Fruit fly (Drosophila melanogaster): ENCODE results near the gene TrxT.
A peak's percentile ranks its signal among the peaks of the same experiment; 100 is the strongest.

The TrxT gene

dm6 chrX:5311838-5312339, at the start of gene TrxT, which contains the start of gene dhd:
Gene TrxT, minus strand, starts transcription at chrX:5311888.
Gene dhd, plus strand, starts transcription at chrX:5312171.
- TF ChIP-seq peb (GFP tag; IDR thresholded peaks at IDR 0.05) (0 out of 2 replicates have a peak, but pooled peaks have one; percentile 16), CG14667 (GFP tag; IDR thresholded peaks at IDR 0.05) (no peak), hkb (optimal IDR thresholded peaks at IDR 0.05) (no peak), hkb (GFP tag; IDR thresholded peaks at IDR 0.05) (peak; percentile 40; the same call in 1 of the 2 replicates), bcd (GFP tag; optimal IDR thresholded peaks at IDR 0.05) (peak; percentile 51), mam (GFP tag; optimal IDR thresholded peaks at IDR 0.05) (peak; percentile 22), seq (GFP tag; IDR thresholded peaks at IDR 0.05) (no peak), CG9437 (GFP tag; optimal IDR thresholded peaks at IDR 0.05) (no peak), CG6854 (GFP tag; optimal IDR thresholded peaks at IDR 0.05) (no peak), gfzf (GFP tag; optimal IDR thresholded peaks at IDR 0.05) (peak; percentile 3), CG8924 (tag; optimal IDR thresholded peaks at IDR 0.05) (no peak), Dip2 (GFP tag; IDR thresholded peaks at IDR 0.05) (no peak), stwl (tag; optimal IDR thresholded peaks at IDR 0.05) (peak; percentile 85), CG8290 (GFP tag; optimal IDR thresholded peaks at IDR 0.05) (peak; percentile 81), CG8290 (tag; optimal IDR thresholded peaks at IDR 0.05) (peak; percentile 72 to 93), Chrac-16 (GFP tag; optimal IDR thresholded peaks at IDR 0.05) (no peak), CG13287 (GFP tag; IDR thresholded peaks at IDR 0.05; ENCODE audit: partially characterized antibody) (peak; percentile 77), Hr51 (GFP tag; optimal IDR thresholded peaks at IDR 0.05) (no peak), CG6272 (GFP tag; IDR thresholded peaks at IDR 0.05) (peak; percentile 17; the same call in 1 of the 2 replicates), pb (GFP tag; optimal IDR thresholded peaks at IDR 0.05) (peak; percentile 19), CG2129 (GFP tag; IDR thresholded peaks at IDR 0.05; ENCODE audit: partially characterized antibody) (no peak), D19A (tag; optimal IDR thresholded peaks at IDR 0.05) (no peak), gsb-n (tag; optimal IDR thresholded peaks at IDR 0.05) (no peak), CG10321 (GFP tag; IDR thresholded peaks at IDR 0.05) (no peak), HLH4C (GFP tag; IDR thresholded peaks at IDR 0.05; ENCODE audit: partially characterized antibody) (peak; percentile 63; the same call in 2 of the 3 replicates), CoRest (tag; optimal IDR thresholded peaks at IDR 0.05) (peak; percentile 77), CG6254 (GFP tag; optimal IDR thresholded peaks at IDR 0.05) (peak; percentile 34), Stat92E (GFP tag; optimal IDR thresholded peaks at IDR 0.05) (no peak), Camta (GFP tag; optimal IDR thresholded peaks at IDR 0.05) (peak; percentile 3), CG4617 (GFP tag; optimal IDR thresholded peaks at IDR 0.05; ENCODE audit: borderline replicate concordance) (no peak), al (GFP tag; IDR thresholded peaks at IDR 0.05) (no peak), CG34422 (GFP tag; IDR thresholded peaks at IDR 0.05) (peak; percentile 45; the same call in 1 of the 3 replicates), Med (GFP tag) (peak; percentile 93), amos (GFP tag; IDR thresholded peaks at IDR 0.05; ENCODE audit: partially characterized antibody) (peak; percentile 54; the same call in 1 of the 2 replicates), C15 (GFP tag; IDR thresholded peaks at IDR 0.05) (no peak), fd102C (GFP tag; optimal IDR thresholded peaks at IDR 0.05) (no peak), nmo (GFP tag; optimal IDR thresholded peaks at IDR 0.05) (peak; percentile 46), Eip74EF (GFP tag; optimal IDR thresholded peaks at IDR 0.05) (no peak), Ets97D (GFP tag; optimal IDR thresholded peaks at IDR 0.05) (peak; percentile 96), CG15514 (GFP tag; optimal IDR thresholded peaks at IDR 0.05) (peak; percentile 62), fru (optimal IDR thresholded peaks at IDR 0.05) (no peak), Fer1 (GFP tag; optimal IDR thresholded peaks at IDR 0.05) (peak; percentile 50), E2f1 (GFP tag; IDR thresholded peaks at IDR 0.05) (peak; percentile 69), pho (GFP tag; optimal IDR thresholded peaks at IDR 0.05) (peak; percentile 17), CG4707 (GFP tag; optimal IDR thresholded peaks at IDR 0.05) (peak; percentile 6), hbn (GFP tag; IDR thresholded peaks at IDR 0.05; ENCODE audit: partially characterized antibody) (peak; percentile 46; the same call in 1 of the 2 replicates), cwo (GFP tag; optimal IDR thresholded peaks at IDR 0.05) (no peak), PHDP (tag; optimal IDR thresholded peaks at IDR 0.05) (no peak), ato (GFP tag; IDR thresholded peaks at IDR 0.05; ENCODE audit: partially characterized antibody) (peak; percentile 47; the same call in 1 of the 2 replicates)

Measured in whole organism, embryonic.